Fruit fly (Drosophila melanogaster) whole organism, pupa: ENCODE data around the gene Akt.
A peak's percentile ranks its signal among the peaks of the same experiment; 100 is the strongest.

Experiments
- CG10348 ChIP-seq: fragments of 200-800 bp; sonication (Bioruptor generic); IDR thresholded peaks from 2 replicates; pipeline ENCODE4 v1.3.6; 2022; ENCODE audit warnings: missing biosample characterization, missing genetic modification characterization
- CG12605 ChIP-seq: fragments of 200-800 bp; sonication (Bioruptor generic); IDR thresholded peaks from 2 replicates; pipeline ENCODE4 v1.3.6; 2022; ENCODE audit warnings: missing biosample characterization, missing genetic modification characterization
- CG13204 ChIP-seq: fragments of 200-800 bp; sonication (Bioruptor generic); optimal IDR thresholded peaks from 2 replicates; lab custom pipeline; 2018; ENCODE audit warnings: missing biosample characterization, mild to moderate bottlenecking, missing genetic modification characterization, moderate library complexity
- CG14655 ChIP-seq: fragments of 200-800 bp; sonication (Bioruptor generic); optimal IDR thresholded peaks from 3 replicates; lab custom pipeline; 2017; ENCODE audit warnings: mild to moderate bottlenecking, missing biosample characterization, missing genetic modification reagents, missing genetic modification characterization
- CG15710 ChIP-seq: fragments of 200-800 bp; sonication (Bioruptor generic); optimal IDR thresholded peaks from 2 replicates; lab custom pipeline; 2018; ENCODE audit warnings: missing biosample characterization, mild to moderate bottlenecking, missing genetic modification characterization, moderate library complexity
- CG17806 ChIP-seq: fragments of 200-800 bp; sonication (Bioruptor generic); optimal IDR thresholded peaks from 2 replicates; lab custom pipeline; 2018; ENCODE audit warnings: missing biosample characterization, mild to moderate bottlenecking, missing genetic modification characterization, moderate library complexity
- CG32121 ChIP-seq: fragments of 200-800 bp; sonication (Bioruptor generic); IDR thresholded peaks from 2 replicates; pipeline ENCODE4 v1.3.6; 2022; ENCODE audit warnings: missing biosample characterization, missing genetic modification characterization
- CG34367 ChIP-seq: fragments of 200-800 bp; sonication (Bioruptor generic); optimal IDR thresholded peaks from 2 replicates; lab custom pipeline; 2018; ENCODE audit warnings: missing biosample characterization, mild to moderate bottlenecking, missing genetic modification characterization
- CG4496 ChIP-seq: fragments of 200-800 bp; sonication (Bioruptor generic); IDR thresholded peaks from 3 replicates; pipeline ENCODE4 v1.3.6; 2022; ENCODE audit warnings: missing biosample characterization, missing genetic modification characterization
- CG8159 ChIP-seq: fragments of 200-800 bp; sonication (Bioruptor generic); optimal IDR thresholded peaks from 3 replicates; lab custom pipeline; 2018; ENCODE audit warnings: missing biosample characterization, mild to moderate bottlenecking, missing genetic modification characterization, moderate library complexity
- CG8301 ChIP-seq: fragments of 200-800 bp; sonication (Bioruptor generic); optimal IDR thresholded peaks from 2 replicates; lab custom pipeline; 2018; ENCODE audit warnings: missing biosample characterization, mild to moderate bottlenecking, missing genetic modification characterization
- CG9948 ChIP-seq: fragments of 200-800 bp; sonication (Bioruptor generic); optimal IDR thresholded peaks from 2 replicates; lab custom pipeline; 2018; ENCODE audit warnings: missing biosample characterization, mild to moderate bottlenecking, missing genetic modification characterization, moderate library complexity
- D1 ChIP-seq: fragments of 200-800 bp; sonication (Bioruptor generic); optimal IDR thresholded peaks from 2 replicates; lab custom pipeline; 2018; ENCODE audit warnings: missing biosample characterization, mild to moderate bottlenecking, missing genetic modification characterization, moderate library complexity
- EcR ChIP-seq: fragments of 200-800 bp; sonication (Bioruptor generic); optimal IDR thresholded peaks from 3 replicates; lab custom pipeline; 2019; ENCODE audit warnings: missing biosample characterization, missing genetic modification characterization, mild to moderate bottlenecking, moderate library complexity, missing genetic modification reagents
- Ets98B ChIP-seq: fragments of 200-800 bp; sonication (Bioruptor generic); IDR thresholded peaks from 2 replicates; pipeline ENCODE4 v1.3.6; 2022; ENCODE audit warnings: missing biosample characterization, missing genetic modification characterization
- Pif1A ChIP-seq: fragments of 200-800 bp; sonication (Bioruptor generic); optimal IDR thresholded peaks from 3 replicates; lab custom pipeline; 2016; ENCODE audit warnings: missing biosample characterization, missing genetic modification characterization
- Pif1B ChIP-seq: fragments of 200-800 bp; sonication (Bioruptor generic); optimal IDR thresholded peaks from 3 replicates; lab custom pipeline; 2016; ENCODE audit warnings: missing biosample characterization, missing genetic modification characterization
- Snoo ChIP-seq: fragments of 200-800 bp; sonication (Bioruptor generic); optimal IDR thresholded peaks from 3 replicates; lab custom pipeline; 2017; ENCODE audit warnings: missing biosample characterization, mild to moderate bottlenecking, missing genetic modification characterization, inconsistent platforms
- fd96Ca ChIP-seq: fragments of 200-800 bp; sonication (Bioruptor generic); IDR thresholded peaks from 3 replicates; pipeline ENCODE4 v1.3.6; 2022; ENCODE audit warnings: missing biosample characterization, missing genetic modification characterization
- gl ChIP-seq: fragments of 200-800 bp; sonication (Bioruptor generic); optimal IDR thresholded peaks from 2 replicates; lab custom pipeline; 2018; ENCODE audit warnings: missing biosample characterization, mild to moderate bottlenecking, missing genetic modification characterization
- rn ChIP-seq: fragments of 200-800 bp; sonication (Bioruptor generic); IDR thresholded peaks from 2 replicates; pipeline ENCODE4 v1.3.6; 2022; ENCODE audit warnings: missing biosample characterization, missing genetic modification characterization

The Akt gene

DNA sequence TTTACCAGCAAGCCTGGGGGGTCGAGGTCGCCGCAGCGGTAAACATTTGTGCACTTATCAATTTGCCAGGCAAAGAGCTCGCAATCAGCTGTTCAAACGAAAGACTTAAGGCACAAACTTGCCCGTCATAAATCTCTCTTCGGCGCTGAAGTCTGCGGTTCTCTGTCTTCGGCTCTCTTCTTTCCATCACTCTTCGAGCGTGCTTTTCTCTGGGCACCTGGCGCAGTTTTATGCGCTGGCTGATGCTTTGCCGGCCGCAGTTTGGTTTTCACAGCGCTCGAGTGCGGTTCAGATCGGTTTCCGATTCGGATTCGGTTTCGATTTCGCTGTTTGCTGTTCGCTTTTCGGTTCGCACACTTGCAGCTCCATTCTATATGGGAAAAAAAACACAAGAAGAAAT lies 29.4 kb downstream of the Akt start:
- TF ChIP-seq CG8301 (tag; lab: Kevin White, UChicago) (no peak), CG12605 (GFP tag; lab: Robert Waterston, UW) (0 out of 2 replicates have a peak, but pooled peaks have one; percentile 21), CG17806 (no peak), Pif1B (GFP tag; lab: Kevin White, UChicago) (no peak), Snoo (tag; lab: Kevin White, UChicago) (no peak), CG13204 (GFP tag; lab: Kevin White, UChicago) (peak; percentile 6), Ets98B (GFP tag; lab: Robert Waterston, UW) (peak; percentile 14; the same call in 1 of the 2 replicates), gl (tag; lab: Kevin White, UChicago) (no peak), CG14655 (no peak), rn (GFP tag; lab: Robert Waterston, UW) (no peak), D1 (tag; lab: Kevin White, UChicago) (no peak), CG34367 (tag; lab: Kevin White, UChicago) (no peak), CG4496 (GFP tag; lab: Robert Waterston, UW) (no peak), CG8159 (tag; lab: Kevin White, UChicago) (no peak), CG10348 (GFP tag; lab: Robert Waterston, UW) (no peak), fd96Ca (GFP tag; lab: Robert Waterston, UW) (peak; percentile 45; the same call in 1 of the 3 replicates), CG9948 (tag; lab: Kevin White, UChicago) (no peak), Pif1A (GFP tag; lab: Kevin White, UChicago) (no peak), CG32121 (GFP tag; lab: Robert Waterston, UW) (no peak)

dm6 chr3R:16135616-16136015 lies 36.6 kb downstream of the Akt start:
- no peak for TF ChIP-seq CG17806
- no peak for TF ChIP-seq CG4496 (GFP tag; lab: Robert Waterston, UW)
- no peak for TF ChIP-seq Snoo (tag; lab: Kevin White, UChicago)

- TF ChIP-seq CG12605 (GFP tag; lab: Robert Waterston, UW) = no peak
- TF ChIP-seq CG34367 (tag; lab: Kevin White, UChicago) = no peak
- peak; percentile 4 for TF ChIP-seq CG8301 (tag; lab: Kevin White, UChicago)
- TF ChIP-seq Pif1A (GFP tag; lab: Kevin White, UChicago) = peak; percentile 19
- TF ChIP-seq CG32121 (GFP tag; lab: Robert Waterston, UW) = peak; percentile 47; the same call in 1 of the 2 replicates
- TF ChIP-seq fd96Ca (GFP tag; lab: Robert Waterston, UW) = peak; percentile 86
- peak; percentile 34 for TF ChIP-seq CG15710 (tag; lab: Kevin White, UChicago)
- no peak for TF ChIP-seq rn (GFP tag; lab: Robert Waterston, UW)
- no peak for TF ChIP-seq D1 (tag; lab: Kevin White, UChicago)
- TF ChIP-seq Ets98B (GFP tag; lab: Robert Waterston, UW) = peak; percentile 65
- no peak for TF ChIP-seq CG10348 (GFP tag; lab: Robert Waterston, UW)
- TF ChIP-seq Snoo (tag; lab: Kevin White, UChicago) = peak; percentile 29
- TF ChIP-seq CG14655 = no peak
- TF ChIP-seq Pif1B (GFP tag; lab: Kevin White, UChicago) = no peak
- TF ChIP-seq gl (tag; lab: Kevin White, UChicago) = no peak
- TF ChIP-seq CG9948 (tag; lab: Kevin White, UChicago) = no peak
- peak; percentile 3 for TF ChIP-seq CG17806
- TF ChIP-seq CG4496 (GFP tag; lab: Robert Waterston, UW) = no peak; the same call in 2 of the 3 replicates
- TF ChIP-seq CG8159 (tag; lab: Kevin White, UChicago) = peak; percentile 35
- TF ChIP-seq EcR (GFP tag; lab: Kevin White, UChicago) = peak; percentile 56
- TF ChIP-seq CG13204 (GFP tag; lab: Kevin White, UChicago) = peak; percentile 46
- TF ChIP-seq, all 21 proteins: peak for 11
These were observed 47.8 kb downstream of the Akt start, which contains the start of the genes Mic26-27 and CG5916 for dm6 chr3R:16146632-16147453. Gene Mic26-27 (minus strand): TSS chr3R:16146855. Gene CG5916 (plus strand): TSS chr3R:16147029.

DNA sequence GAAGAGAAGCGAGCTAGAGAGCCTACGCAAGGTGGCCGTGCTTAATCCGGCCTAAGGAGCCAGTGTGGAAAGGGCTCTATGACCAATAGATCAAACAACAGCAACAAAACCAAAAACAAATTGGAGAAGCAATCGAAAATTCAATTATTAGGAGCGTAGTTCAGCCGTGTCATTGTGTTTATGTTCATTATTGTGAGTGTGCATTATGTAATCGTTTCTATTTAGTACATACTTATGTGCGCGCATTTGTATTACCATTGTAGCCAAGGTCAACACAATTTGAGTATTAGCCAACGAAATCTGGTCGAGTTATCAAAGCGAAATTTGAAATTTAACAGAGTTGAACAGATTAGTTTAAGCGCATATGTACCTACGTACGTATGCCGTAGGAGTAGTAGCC lies 49.7 kb downstream of the Akt start:
- TF ChIP-seq CG32121 (GFP tag; lab: Robert Waterston, UW) = no peak
- TF ChIP-seq CG34367 (tag; lab: Kevin White, UChicago) = no peak
- no peak for TF ChIP-seq CG14655
- no peak for TF ChIP-seq CG10348 (GFP tag; lab: Robert Waterston, UW)
- TF ChIP-seq Pif1A (GFP tag; lab: Kevin White, UChicago) = no peak
- no peak for TF ChIP-seq CG12605 (GFP tag; lab: Robert Waterston, UW)
- TF ChIP-seq CG9948 (tag; lab: Kevin White, UChicago) = no peak
- TF ChIP-seq CG4496 (GFP tag; lab: Robert Waterston, UW) = no peak
- no peak for TF ChIP-seq Snoo (tag; lab: Kevin White, UChicago)
- TF ChIP-seq CG17806 = no peak
- TF ChIP-seq CG15710 (tag; lab: Kevin White, UChicago) = no peak
- no peak for TF ChIP-seq CG8301 (tag; lab: Kevin White, UChicago)
- no peak for TF ChIP-seq D1 (tag; lab: Kevin White, UChicago)
- no peak for TF ChIP-seq CG13204 (GFP tag; lab: Kevin White, UChicago)
- TF ChIP-seq CG8159 (tag; lab: Kevin White, UChicago) = no peak

DNA sequence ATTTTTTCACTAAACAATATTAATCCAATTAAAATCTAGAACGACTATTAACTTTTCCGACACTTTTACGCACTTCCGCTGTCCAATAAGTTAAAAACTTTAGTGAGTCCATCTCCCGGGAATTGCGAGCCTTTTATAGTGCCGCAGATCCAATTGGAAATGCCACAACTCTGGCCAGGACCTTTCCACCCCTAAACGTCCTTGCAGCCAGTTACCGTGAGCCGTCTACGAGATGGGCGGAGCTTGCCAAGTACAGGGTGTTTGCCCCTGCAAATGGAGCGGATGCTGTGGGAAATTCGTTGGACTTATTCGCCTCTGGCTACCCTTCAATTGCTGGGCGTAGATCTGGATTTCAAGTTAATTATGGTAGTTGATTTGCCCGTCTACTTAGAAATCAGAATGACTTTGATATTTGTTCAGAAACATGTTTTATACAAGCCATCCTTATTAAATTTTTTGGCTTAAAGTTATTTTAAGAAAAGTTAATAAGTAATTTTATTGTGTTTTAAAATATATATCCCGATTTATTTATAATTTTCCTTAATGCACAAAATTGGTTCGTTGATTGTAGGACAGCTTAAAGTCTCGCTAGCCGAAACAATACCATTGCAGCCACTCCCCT lies 52.3 kb downstream of the Akt start, which contains the start of gene Fer2:
Gene Fer2, minus strand, starts transcription at position 74 of the 622 bp plus-strand sequence.
- TF ChIP-seq CG17806 (peak; percentile 28), CG15710 (tag; lab: Kevin White, UChicago) (peak; percentile 15), fd96Ca (GFP tag; lab: Robert Waterston, UW) (no peak), CG8159 (tag; lab: Kevin White, UChicago) (peak; percentile 77), Snoo (tag; lab: Kevin White, UChicago) (no peak), CG8301 (tag; lab: Kevin White, UChicago) (peak; percentile 13), CG4496 (GFP tag; lab: Robert Waterston, UW) (no peak)
